Fruit fly (Drosophila melanogaster): ENCODE results near the gene CG2258.

dm6 chrX:8087113-8087512 is 14.8 kb downstream of the CG2258 start, which contains the start of gene CG2256:
- TF ChIP-seq OdsH (GFP tag; optimal IDR thresholded peaks at IDR 0.05) (no peak), Ets96B (tag; optimal IDR thresholded peaks at IDR 0.05) (no peak), Hr39 (GFP tag; optimal IDR thresholded peaks at IDR 0.05) (no peak), dsx (GFP tag; optimal IDR thresholded peaks at IDR 0.05; ENCODE audit: poor library complexity, severe bottlenecking) (no peak), spab (GFP tag; optimal IDR thresholded peaks at IDR 0.05) (no peak), CG8632 (GFP tag; optimal IDR thresholded peaks at IDR 0.05) (no peak), CG4318 (GFP tag; optimal IDR thresholded peaks at IDR 0.05) (no peak), Met (GFP tag; optimal IDR thresholded peaks at IDR 0.05) (no peak), CG10631 (GFP tag; optimal IDR thresholded peaks at IDR 0.05) (no peak)
